Fruit fly (Drosophila melanogaster): ENCODE results near the gene kdn.
A peak's percentile ranks its signal among the peaks of the same experiment; 100 is the strongest.
"Not testable (repeated sequence)": the region's sequence is repeated elsewhere in the genome, so short reads cannot be mapped to it uniquely, and the experiment has no call there.

The kdn gene

DNA sequence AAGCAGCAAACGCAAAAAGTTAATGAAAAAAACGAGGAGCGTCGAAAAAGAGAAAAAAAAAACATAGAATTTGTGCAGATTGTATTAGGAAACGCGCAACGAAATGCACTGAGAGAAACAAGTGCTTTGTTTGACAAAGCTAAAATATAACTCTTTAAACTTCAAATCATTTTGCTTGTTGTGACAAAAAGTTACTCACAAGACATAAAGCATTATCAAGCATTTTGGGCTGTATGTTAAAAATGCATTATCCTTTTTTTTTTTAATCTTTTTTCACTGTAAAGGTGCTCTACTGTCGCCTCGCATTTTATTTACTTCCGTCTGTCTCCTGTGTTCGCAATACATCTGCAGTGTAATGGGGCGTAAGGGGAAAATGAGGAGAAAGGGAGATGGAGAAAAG lies 26.3 kb downstream of the kdn start:
- no peak for TF ChIP-seq dsx (GFP tag; optimal IDR thresholded peaks at IDR 0.05; ENCODE audit: poor library complexity, severe bottlenecking)
- TF ChIP-seq Eip78C (GFP tag): peak; percentile 12

DNA sequence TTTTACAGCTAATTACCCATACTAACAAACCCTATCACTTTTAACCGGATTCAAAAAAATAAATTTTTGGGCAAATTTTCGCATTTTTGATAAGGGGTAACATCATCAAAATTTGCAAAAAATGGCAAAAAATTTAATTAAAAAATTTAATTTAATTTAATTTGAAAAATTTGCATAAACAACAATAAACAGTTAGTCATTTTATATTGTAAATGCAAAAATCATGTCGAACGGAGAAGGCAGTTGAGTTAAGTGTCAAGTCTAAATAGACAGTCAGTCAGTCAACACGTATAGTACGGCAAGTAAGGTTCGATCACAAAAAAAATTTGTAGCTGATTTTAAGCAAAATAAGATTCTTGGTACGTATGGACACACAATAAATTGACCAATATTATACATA lies 33.5 kb downstream of the kdn start, which contains the start of gene CG33664:
Gene CG33664, plus strand, starts transcription at position 301 of the 400 bp plus-strand sequence.
- not testable (repeated sequence) for TF ChIP-seq cyc (GFP tag; optimal IDR thresholded peaks at IDR 0.05); CG8319 (GFP tag; optimal IDR thresholded peaks at IDR 0.05); CG11762 (GFP tag; optimal IDR thresholded peaks at IDR 0.05; ENCODE audit: insufficient read depth)

DNA sequence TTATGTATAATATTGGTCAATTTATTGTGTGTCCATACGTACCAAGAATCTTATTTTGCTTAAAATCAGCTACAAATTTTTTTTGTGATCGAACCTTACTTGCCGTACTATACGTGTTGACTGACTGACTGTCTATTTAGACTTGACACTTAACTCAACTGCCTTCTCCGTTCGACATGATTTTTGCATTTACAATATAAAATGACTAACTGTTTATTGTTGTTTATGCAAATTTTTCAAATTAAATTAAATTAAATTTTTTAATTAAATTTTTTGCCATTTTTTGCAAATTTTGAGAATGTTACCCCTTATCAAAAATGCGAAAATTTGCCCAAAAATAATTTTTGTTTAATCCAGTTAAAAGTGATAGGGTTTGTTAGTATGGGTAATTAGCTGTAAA lies 49.6 kb downstream of the kdn start, which contains the start of gene CG33669:
Gene CG33669, minus strand, starts transcription at position 101 of the 400 bp plus-strand sequence.
- TF ChIP-seq CG8319 (GFP tag; optimal IDR thresholded peaks at IDR 0.05); vri (GFP tag; optimal IDR thresholded peaks at IDR 0.05); Eip78C (GFP tag): not testable (repeated sequence)

Data from whole organism, prepupa.